Worm (Caenorhabditis elegans) whole organism, early embryonic: ENCODE data around the gene cct-6.

Experiments used
- B0310.2 ChIP-seq: sonication (generic microtip); optimal IDR thresholded peaks from 2 replicates; lab custom pipeline; 2016; ENCODE audit warnings: mild to moderate bottlenecking, missing genetic modification characterization, missing compliant biosample characterization
- F13C5.2 ChIP-seq: sonication (generic microtip); optimal IDR thresholded peaks from 2 replicates; lab custom pipeline; 2017; ENCODE audit warnings: mild to moderate bottlenecking, missing genetic modification characterization, inconsistent platforms, missing compliant biosample characterization
- aly-1 ChIP-seq: sonication (generic microtip); optimal IDR thresholded peaks from 2 replicates; lab custom pipeline; 2016; ENCODE audit warnings: missing genetic modification characterization, missing compliant biosample characterization
- ama-1 ChIP-seq: fragments of 150-350 bp; optimal IDR thresholded peaks from 2 replicates; lab custom pipeline; 2014
- ceh-13 ChIP-seq: fragments of 200-800 bp; sonication (Bioruptor generic); optimal IDR thresholded peaks from 2 replicates; lab custom pipeline; 2018; ENCODE audit warnings: mild to moderate bottlenecking, missing genetic modification characterization, missing compliant biosample characterization
- ceh-36 ChIP-seq: sonication (generic microtip); optimal IDR thresholded peaks from 2 replicates; lab custom pipeline; 2016; ENCODE audit warnings: missing genetic modification characterization, inconsistent platforms, missing compliant biosample characterization
- ets-7 ChIP-seq: sonication (generic microtip); optimal IDR thresholded peaks from 2 replicates; lab custom pipeline; 2016; ENCODE audit warnings: missing genotype, missing genetic modification characterization, missing compliant biosample characterization
- flt-1 ChIP-seq: fragments of 200-800 bp; sonication (Bioruptor generic); IDR thresholded peaks from 2 replicates; pipeline ENCODE4 v1.3.6; 2022; ENCODE audit warnings: missing genetic modification characterization, missing compliant biosample characterization
- hmbx-1 ChIP-seq: sonication (generic microtip); optimal IDR thresholded peaks from 2 replicates; lab custom pipeline; 2016; ENCODE audit warnings: mild to moderate bottlenecking, missing genetic modification characterization, missing compliant biosample characterization
- hmg-4 ChIP-seq: fragments of 200-800 bp; sonication (Bioruptor generic); optimal IDR thresholded peaks from 2 replicates; lab custom pipeline; 2018; ENCODE audit warnings: mild to moderate bottlenecking, missing genetic modification characterization, missing compliant biosample characterization
- hnd-1 ChIP-seq: sonication (generic microtip); optimal IDR thresholded peaks from 2 replicates; lab custom pipeline; 2016; ENCODE audit warnings: missing genetic modification characterization, missing compliant biosample characterization
- pes-1 ChIP-seq: fragments of 200-800 bp; sonication (Bioruptor generic); IDR thresholded peaks from 2 replicates; pipeline ENCODE4 v1.3.6; 2022; ENCODE audit warnings: missing genetic modification reagents, missing genetic modification characterization, missing compliant biosample characterization
- scrt-1 ChIP-seq: fragments of 200-800 bp; sonication (Bioruptor generic); IDR thresholded peaks from 2 replicates; pipeline ENCODE4 v1.3.6; 2022; ENCODE audit warnings: missing genetic modification characterization, missing compliant biosample characterization
- sea-1 ChIP-seq: fragments of 200-800 bp; sonication (Bioruptor generic); conservative IDR thresholded peaks from 2 replicates; pipeline ENCODE4 v1.3.6; 2022; ENCODE audit warnings: missing genetic modification characterization, missing compliant biosample characterization
- tbx-11 ChIP-seq: fragments of 200-800 bp; sonication (Bioruptor generic); IDR thresholded peaks from 2 replicates; pipeline ENCODE4 v1.3.6; 2022; ENCODE audit warnings: missing genetic modification characterization, missing compliant biosample characterization
- tbx-37 ChIP-seq: fragments of 200-800 bp; sonication (Bioruptor generic); conservative IDR thresholded peaks from 2 replicates; pipeline ENCODE4 v1.3.6; 2022; ENCODE audit warnings: missing genetic modification reagents, missing genetic modification characterization, missing compliant biosample characterization
- tra-4 ChIP-seq: sonication (generic microtip); optimal IDR thresholded peaks from 2 replicates; lab custom pipeline; 2017; ENCODE audit warnings: missing genetic modification characterization, missing compliant biosample characterization

cct-6 gene

ce11 chrIII:5855637-5856179, at the start of gene cct-6, which contains the start of gene alh-9:
Gene cct-6, minus strand, starts transcription at chrIII:5855687.
Gene alh-9, plus strand, starts transcription at chrIII:5856018.
- peak; percentile 3 for TF ChIP-seq hmg-4 (GFP tag; lab: Kevin White, UChicago)
- TF ChIP-seq F13C5.2, result peak; percentile 65
- TF ChIP-seq ceh-13 (GFP tag; lab: Kevin White, UChicago), result no peak
- TF ChIP-seq B0310.2 (tag; lab: Kevin White, UChicago), result no peak

ce11 chrIII:5902558-5902957, 47.1 kb upstream of the cct-6 start:
- TF ChIP-seq tra-4 (tag; lab: Kevin White, UChicago) (no peak), hmbx-1 (tag; lab: Kevin White, UChicago) (no peak), tbx-37 (GFP tag; lab: Robert Waterston, UW) (no peak), F13C5.2 (no peak), hmg-4 (GFP tag; lab: Kevin White, UChicago) (no peak), scrt-1 (GFP tag; lab: Robert Waterston, UW) (no peak), ama-1 (lab: Kevin White, UChicago) (no peak), B0310.2 (tag; lab: Kevin White, UChicago) (no peak), tbx-11 (GFP tag; lab: Robert Waterston, UW) (no peak), sea-1 (GFP tag; lab: Robert Waterston, UW) (no peak), ceh-13 (GFP tag; lab: Kevin White, UChicago) (no peak), ceh-36 (no peak), aly-1 (tag; lab: Kevin White, UChicago) (no peak), ets-7 (no peak), pes-1 (GFP tag; lab: Robert Waterston, UW) (no peak), flt-1 (GFP tag; lab: Robert Waterston, UW) (no peak), hnd-1 (no peak)

- no peak for TF ChIP-seq ceh-13 (GFP tag; lab: Kevin White, UChicago)
- no peak for TF ChIP-seq scrt-1 (GFP tag; lab: Robert Waterston, UW)
- TF ChIP-seq aly-1 (tag; lab: Kevin White, UChicago), result no peak
- TF ChIP-seq tra-4 (tag; lab: Kevin White, UChicago), result no peak
- TF ChIP-seq ceh-36, result no peak
- no peak for TF ChIP-seq tbx-11 (GFP tag; lab: Robert Waterston, UW)
Observed at ce11 chrIII:5900709-5901108, 45.2 kb upstream of the cct-6 start.

- TF ChIP-seq ama-1 (lab: Kevin White, UChicago) (no peak), F13C5.2 (no peak), sea-1 (GFP tag; lab: Robert Waterston, UW) (no peak), ceh-13 (GFP tag; lab: Kevin White, UChicago) (no peak), scrt-1 (GFP tag; lab: Robert Waterston, UW) (no peak), aly-1 (tag; lab: Kevin White, UChicago) (no peak), tra-4 (tag; lab: Kevin White, UChicago) (no peak), B0310.2 (tag; lab: Kevin White, UChicago) (no peak), ceh-36 (no peak), tbx-11 (GFP tag; lab: Robert Waterston, UW) (no peak), flt-1 (GFP tag; lab: Robert Waterston, UW) (no peak), hmg-4 (GFP tag; lab: Kevin White, UChicago) (no peak), hmbx-1 (tag; lab: Kevin White, UChicago) (no peak), ets-7 (no peak), hnd-1 (no peak), pes-1 (GFP tag; lab: Robert Waterston, UW) (no peak), tbx-37 (GFP tag; lab: Robert Waterston, UW) (no peak)
Observed at ce11 chrIII:5898631-5899030, 43.1 kb upstream of the cct-6 start.

- no peak for TF ChIP-seq hmg-4 (GFP tag; lab: Kevin White, UChicago)
- TF ChIP-seq B0310.2 (tag; lab: Kevin White, UChicago), result no peak
- TF ChIP-seq tbx-11 (GFP tag; lab: Robert Waterston, UW), result no peak
- TF ChIP-seq hmbx-1 (tag; lab: Kevin White, UChicago), result no peak
- TF ChIP-seq tbx-37 (GFP tag; lab: Robert Waterston, UW), result no peak
- TF ChIP-seq ets-7, result no peak
Observed at ce11 chrIII:5897468-5897867, 42.0 kb upstream of the cct-6 start.

ce11 chrIII:5895913-5896312, 40.4 kb upstream of the cct-6 start, which contains the start of gene pxl-1:
Gene pxl-1, minus strand, starts transcription at chrIII:5896013.
- TF ChIP-seq tbx-37 (GFP tag; lab: Robert Waterston, UW) (no peak), scrt-1 (GFP tag; lab: Robert Waterston, UW) (no peak), B0310.2 (tag; lab: Kevin White, UChicago) (no peak), hnd-1 (no peak), flt-1 (GFP tag; lab: Robert Waterston, UW) (no peak), ceh-36 (no peak), aly-1 (tag; lab: Kevin White, UChicago) (no peak), hmbx-1 (tag; lab: Kevin White, UChicago) (no peak), F13C5.2 (no peak), ama-1 (lab: Kevin White, UChicago) (no peak)

ce11 chrIII:5892909-5893308, 37.4 kb upstream of the cct-6 start:
- TF ChIP-seq tra-4 (tag; lab: Kevin White, UChicago), result no peak
- no peak for TF ChIP-seq scrt-1 (GFP tag; lab: Robert Waterston, UW)
- TF ChIP-seq ceh-36, result no peak
- TF ChIP-seq tbx-37 (GFP tag; lab: Robert Waterston, UW), result no peak
- no peak for TF ChIP-seq ets-7
- no peak for TF ChIP-seq pes-1 (GFP tag; lab: Robert Waterston, UW)
- no peak for TF ChIP-seq ceh-13 (GFP tag; lab: Kevin White, UChicago)
- no peak for TF ChIP-seq aly-1 (tag; lab: Kevin White, UChicago)
- TF ChIP-seq hmg-4 (GFP tag; lab: Kevin White, UChicago), result no peak
- no peak for TF ChIP-seq tbx-11 (GFP tag; lab: Robert Waterston, UW)
- no peak for TF ChIP-seq ama-1 (lab: Kevin White, UChicago)
- TF ChIP-seq F13C5.2, result no peak
- no peak for TF ChIP-seq flt-1 (GFP tag; lab: Robert Waterston, UW)
- no peak for TF ChIP-seq hmbx-1 (tag; lab: Kevin White, UChicago)
- TF ChIP-seq hnd-1, result no peak
- TF ChIP-seq B0310.2 (tag; lab: Kevin White, UChicago), result no peak
- no peak for TF ChIP-seq sea-1 (GFP tag; lab: Robert Waterston, UW)
